Fruit fly (Drosophila melanogaster) whole organism, embryonic: ENCODE data around the gene CG10570.

Source experiments
- Abd-B ChIP-seq: fragments of 200-800 bp; sonication (Bioruptor generic); optimal IDR thresholded peaks from 2 replicates; lab custom pipeline; 2018; ENCODE audit warnings: missing biosample characterization, mild to moderate bottlenecking, missing genetic modification characterization, moderate library complexity
- CG11093 ChIP-seq: fragments of 200-800 bp; sonication (Bioruptor generic); IDR thresholded peaks from 3 replicates; pipeline ENCODE4 v1.3.6; 2022; ENCODE audit warnings: missing biosample characterization, missing genetic modification characterization
- CG11560 ChIP-seq: fragments of 200-800 bp; sonication (Bioruptor generic); IDR thresholded peaks from 3 replicates; pipeline ENCODE4 v1.3.6; 2022; ENCODE audit warnings: missing biosample characterization, missing genetic modification characterization
- CG13123 ChIP-seq: fragments of 200-800 bp; sonication (Bioruptor generic); optimal IDR thresholded peaks from 2 replicates; lab custom pipeline; 2016; ENCODE audit warnings: missing biosample characterization, missing genetic modification characterization
- CG14441 ChIP-seq: fragments of 200-800 bp; sonication (Bioruptor generic); IDR thresholded peaks from 2 replicates; pipeline ENCODE4 v1.3.6; 2022; ENCODE audit warnings: missing biosample characterization, missing genetic modification characterization
- CG14710 ChIP-seq: fragments of 200-800 bp; sonication (Bioruptor generic); optimal IDR thresholded peaks from 3 replicates; lab custom pipeline; 2019; ENCODE audit warnings: missing biosample characterization, mild to moderate bottlenecking, missing genetic modification characterization, moderate library complexity
- CG16813 ChIP-seq: fragments of 200-800 bp; sonication (Bioruptor generic); IDR thresholded peaks from 3 replicates; pipeline ENCODE4 v1.3.6; 2022; ENCODE audit warnings: missing biosample characterization, missing genetic modification characterization; ENCODE audit not compliant: partially characterized antibody
- CG18476 ChIP-seq: fragments of 200-800 bp; sonication (Bioruptor generic); optimal IDR thresholded peaks from 2 replicates; lab custom pipeline; 2016; ENCODE audit warnings: missing biosample characterization, mild to moderate bottlenecking, missing genetic modification characterization
- CG30020 ChIP-seq: fragments of 200-800 bp; optimal IDR thresholded peaks from 2 replicates; lab custom pipeline; 2019; ENCODE audit warnings: missing biosample characterization, mild to moderate bottlenecking, missing genetic modification characterization, moderate library complexity
- CG32772 ChIP-seq: fragments of 200-800 bp; sonication (Bioruptor generic); IDR thresholded peaks from 2 replicates; pipeline ENCODE4 v1.3.6; 2022; ENCODE audit warnings: missing biosample characterization, missing genetic modification characterization
- CG33213 ChIP-seq: fragments of 200-800 bp; sonication (Bioruptor generic); optimal IDR thresholded peaks from 3 replicates; lab custom pipeline; 2016; ENCODE audit warnings: missing biosample characterization, missing genetic modification characterization
- CG33557 ChIP-seq: fragments of 200-800 bp; sonication (Bioruptor generic); optimal IDR thresholded peaks from 2 replicates; lab custom pipeline; 2019; ENCODE audit warnings: missing biosample characterization, mild to moderate bottlenecking, missing genetic modification characterization, moderate library complexity
- CG7786 ChIP-seq: fragments of 200-800 bp; sonication (Bioruptor generic); optimal IDR thresholded peaks from 2 replicates; lab custom pipeline; 2016; ENCODE audit warnings: missing biosample characterization, missing genetic modification characterization
- CG7839 ChIP-seq: fragments of 200-800 bp; sonication (Bioruptor generic); optimal IDR thresholded peaks from 3 replicates; lab custom pipeline; 2018; ENCODE audit warnings: missing biosample characterization, mild to moderate bottlenecking, missing genetic modification characterization, moderate library complexity
- CG9797 ChIP-seq: fragments of 200-800 bp; sonication (Bioruptor generic); optimal IDR thresholded peaks from 3 replicates; lab custom pipeline; 2018; ENCODE audit warnings: missing biosample characterization, mild to moderate bottlenecking, missing genetic modification characterization
- CG9817 ChIP-seq: fragments of 200-800 bp; sonication (Bioruptor generic); optimal IDR thresholded peaks from 2 replicates; lab custom pipeline; 2018; ENCODE audit warnings: missing biosample characterization, mild to moderate bottlenecking, missing genetic modification characterization, moderate library complexity
- CTCF ChIP-seq: fragments of 200-800 bp; sonication (Bioruptor generic); optimal IDR thresholded peaks from 2 replicates; lab custom pipeline; 2017; ENCODE audit warnings: missing biosample characterization, mild to moderate bottlenecking, missing genetic modification characterization, moderate library complexity
- CoRest ChIP-seq: fragments of 200-800 bp; sonication (Bioruptor generic); optimal IDR thresholded peaks from 3 replicates; lab custom pipeline; 2018; ENCODE audit warnings: missing biosample characterization, mild to moderate bottlenecking, missing genetic modification characterization, moderate library complexity
- Dad ChIP-seq: fragments of 200-800 bp; sonication (Bioruptor generic); optimal IDR thresholded peaks from 3 replicates; lab custom pipeline; 2016; ENCODE audit warnings: missing biosample characterization, missing genetic modification characterization
- Dek ChIP-seq: fragments of 200-800 bp; sonication (Bioruptor generic); optimal IDR thresholded peaks from 3 replicates; lab custom pipeline; 2019; ENCODE audit warnings: missing biosample characterization, mild to moderate bottlenecking, missing genetic modification characterization, moderate library complexity
- Ets65A ChIP-seq: fragments of 200-800 bp; sonication (Bioruptor generic); peaks from one replicate; lab custom pipeline; 2016; ENCODE audit warnings: missing biosample characterization, missing genetic modification characterization
- Hand ChIP-seq: fragments of 200-800 bp; sonication (Bioruptor generic); optimal IDR thresholded peaks from 2 replicates; lab custom pipeline; 2017; ENCODE audit warnings: mild to moderate bottlenecking, missing biosample characterization, missing genetic modification reagents, missing genetic modification characterization
- HmgZ ChIP-seq: fragments of 200-800 bp; sonication (Bioruptor generic); optimal IDR thresholded peaks from 2 replicates; lab custom pipeline; 2018; ENCODE audit warnings: missing biosample characterization, mild to moderate bottlenecking, missing genetic modification characterization
- Hmr ChIP-seq: fragments of 200-800 bp; sonication (Bioruptor generic); optimal IDR thresholded peaks from 3 replicates; lab custom pipeline; 2017; ENCODE audit warnings: mild to moderate bottlenecking, missing biosample characterization, missing genetic modification reagents, missing genetic modification characterization
- Jarid2 ChIP-seq: fragments of 200-800 bp; sonication (Bioruptor generic); optimal IDR thresholded peaks from 3 replicates; lab custom pipeline; 2017; ENCODE audit warnings: mild to moderate bottlenecking, missing biosample characterization, missing genetic modification reagents, missing genetic modification characterization
- Med ChIP-seq: fragments of 200-800 bp; sonication (Bioruptor generic); peaks from one replicate; lab custom pipeline; 2016; ENCODE audit warnings: missing biosample characterization, missing genetic modification characterization, mild to moderate bottlenecking, inconsistent platforms, moderate library complexity
- Mrtf ChIP-seq: fragments of 200-800 bp; sonication (Bioruptor generic); IDR thresholded peaks from 3 replicates; pipeline ENCODE4 v1.3.6; 2022; ENCODE audit warnings: missing biosample characterization, missing genetic modification characterization
- Poxn ChIP-seq: fragments of 200-800 bp; sonication (Bioruptor generic); IDR thresholded peaks from 2 replicates; pipeline ENCODE4 v1.3.6; 2022; ENCODE audit warnings: missing biosample characterization, missing genetic modification characterization
- Rx ChIP-seq: fragments of 200-800 bp; sonication (Bioruptor generic); IDR thresholded peaks from 2 replicates; pipeline ENCODE4 v1.3.6; 2022; ENCODE audit warnings: missing biosample characterization, missing genetic modification characterization
- Spps ChIP-seq: fragments of 200-800 bp; sonication (Bioruptor generic); optimal IDR thresholded peaks from 2 replicates; lab custom pipeline; 2018; ENCODE audit warnings: missing biosample characterization, mild to moderate bottlenecking, missing genetic modification characterization
- TFAM ChIP-seq: fragments of 200-800 bp; sonication (Bioruptor generic); optimal IDR thresholded peaks from 2 replicates; lab custom pipeline; 2017; ENCODE audit warnings: missing biosample characterization, missing genetic modification characterization, inconsistent platforms
- amos ChIP-seq: fragments of 200-800 bp; sonication (Bioruptor generic); IDR thresholded peaks from 2 replicates; pipeline ENCODE4 v1.3.6; 2022; ENCODE audit warnings: missing biosample characterization, missing genetic modification characterization; ENCODE audit not compliant: partially characterized antibody
- bcd ChIP-seq: fragments of 200-800 bp; sonication (Bioruptor generic); optimal IDR thresholded peaks from 2 replicates; lab custom pipeline; 2017; ENCODE audit warnings: missing biosample characterization, mild to moderate bottlenecking, missing genetic modification characterization
- cwo ChIP-seq: fragments of 200-800 bp; sonication (Bioruptor generic); optimal IDR thresholded peaks from 3 replicates; lab custom pipeline; 2017; ENCODE audit warnings: missing biosample characterization, missing genetic modification characterization, mild to moderate bottlenecking, moderate library complexity, missing genetic modification reagents
- fd64A ChIP-seq: fragments of 200-800 bp; sonication (Bioruptor generic); optimal IDR thresholded peaks from 3 replicates; lab custom pipeline; 2018; ENCODE audit warnings: missing biosample characterization, mild to moderate bottlenecking, missing genetic modification characterization
- gce ChIP-seq: fragments of 200-800 bp; sonication (Bioruptor generic); IDR thresholded peaks from 3 replicates; pipeline ENCODE4 v1.3.6; 2022; ENCODE audit warnings: missing biosample characterization, missing genetic modification characterization
- hkb ChIP-seq, 2 experiments: fragments of 200-800 bp in 1 of 2; fragments of >200 bp in 1 of 2; sonication (Bioruptor generic) in 1 of 2; IDR thresholded peaks in 1 of 2; optimal IDR thresholded peaks in 1 of 2; 2 replicates each; pipeline versions ENCODE4 v1.3.6 to Lab custom; 2017 to 2022; ENCODE audit warnings: missing biosample characterization in 1 of 2, missing genetic modification characterization in 1 of 2
- knrl ChIP-seq: fragments of 200-800 bp; sonication (Bioruptor generic); IDR thresholded peaks from 3 replicates; pipeline ENCODE4 v1.3.6; 2022; ENCODE audit warnings: missing biosample characterization, missing genetic modification characterization; ENCODE audit not compliant: partially characterized antibody
- nau ChIP-seq: fragments of 200-800 bp; sonication (Bioruptor generic); optimal IDR thresholded peaks from 3 replicates; lab custom pipeline; 2017; ENCODE audit warnings: missing biosample characterization, mild to moderate bottlenecking, missing genetic modification characterization, missing genetic modification reagents
- otp ChIP-seq: fragments of 200-800 bp; sonication (Bioruptor generic); IDR thresholded peaks from 3 replicates; pipeline ENCODE4, ENCODE4 v1.3.6; 2022; ENCODE audit warnings: missing biosample characterization, missing genetic modification characterization
- phol ChIP-seq: fragments of 200-800 bp; sonication (Bioruptor generic); optimal IDR thresholded peaks from 3 replicates; lab custom pipeline; 2018; ENCODE audit warnings: missing biosample characterization, mild to moderate bottlenecking, missing genetic modification characterization, moderate library complexity
- psq ChIP-seq: fragments of 200-800 bp; sonication (Bioruptor generic); optimal IDR thresholded peaks from 2 replicates; lab custom pipeline; 2017; ENCODE audit warnings: missing biosample characterization, missing genetic modification characterization
- sens ChIP-seq: fragments of 200-800 bp; sonication (Bioruptor generic); peaks from one replicate; lab custom pipeline; 2016; ENCODE audit warnings: missing biosample characterization, missing genetic modification characterization
- shn ChIP-seq: fragments of 200-800 bp; sonication (Bioruptor generic); optimal IDR thresholded peaks from 3 replicates; lab custom pipeline; 2016; ENCODE audit warnings: missing biosample characterization, missing genetic modification characterization
- slbo ChIP-seq: fragments of 200-800 bp; sonication (Bioruptor generic); IDR thresholded peaks from 2 replicates; pipeline ENCODE4 v1.3.6; 2022; ENCODE audit warnings: missing biosample characterization, missing genetic modification characterization
- slou ChIP-seq: fragments of 200-800 bp; sonication (Bioruptor generic); optimal IDR thresholded peaks from 3 replicates; lab custom pipeline; 2016; ENCODE audit warnings: missing biosample characterization, missing genetic modification characterization
- sob ChIP-seq: fragments of 200-800 bp; sonication (Bioruptor generic); IDR thresholded peaks from 2 replicates; pipeline ENCODE4 v1.3.6; 2022; ENCODE audit warnings: missing biosample characterization, missing genetic modification characterization
- stwl ChIP-seq: fragments of 200-800 bp; sonication (Bioruptor generic); optimal IDR thresholded peaks from 3 replicates; lab custom pipeline; 2018; ENCODE audit warnings: missing biosample characterization, mild to moderate bottlenecking, missing genetic modification characterization, moderate library complexity
- trem ChIP-seq: fragments of 200-800 bp; optimal IDR thresholded peaks from 3 replicates; lab custom pipeline; 2019; ENCODE audit warnings: missing biosample characterization, mild to moderate bottlenecking, missing genetic modification characterization, moderate library complexity
- wek ChIP-seq: fragments of 200-800 bp; sonication (Bioruptor generic); optimal IDR thresholded peaks from 3 replicates; lab custom pipeline; 2018; ENCODE audit warnings: missing biosample characterization, mild to moderate bottlenecking, missing genetic modification characterization, moderate library complexity
- zen ChIP-seq: fragments of 200-800 bp; sonication (Bioruptor generic); optimal IDR thresholded peaks from 3 replicates; lab custom pipeline; 2018; ENCODE audit warnings: missing biosample characterization, mild to moderate bottlenecking, missing genetic modification characterization, moderate library complexity

The CG10570 gene

dm6 chr2L:18776559-18776958, 34.5 kb downstream of the CG10570 start (continued):
- TF ChIP-seq Abd-B (GFP tag; lab: Kevin White, UChicago) (peak; percentile 27), wek (GFP tag; lab: Kevin White, UChicago) (no peak), CG14441 (GFP tag; lab: Robert Waterston, UW) (no peak), amos (peak; percentile 61; the same call in 1 of the 2 replicates), hkb (optimal IDR thresholded peaks at IDR 0.05; lab: Kevin White, UChicago) (no peak), hkb (GFP tag; IDR thresholded peaks at IDR 0.05; lab: Robert Waterston, UW) (no peak), trem (tag; lab: Kevin White, UChicago) (peak; percentile 25), Poxn (GFP tag; lab: Robert Waterston, UW) (no peak), shn (no peak), Med (peak; percentile 58), zen (tag; lab: Kevin White, UChicago) (peak; percentile 75), bcd (no peak), slbo (GFP tag; lab: Robert Waterston, UW) (peak; percentile 21; the same call in 1 of the 2 replicates), cwo (GFP tag; lab: Kevin White, UChicago) (no peak), CG11093 (GFP tag; lab: Robert Waterston, UW) (no peak), CG33213 (GFP tag; lab: Kevin White, UChicago) (no peak), otp (GFP tag; lab: Robert Waterston, UW) (0 out of 3 replicates have a peak, but pooled peaks have one; percentile 21), sob (GFP tag; lab: Robert Waterston, UW) (no peak), Hand (GFP tag; lab: Kevin White, UChicago) (no peak), stwl (tag; lab: Kevin White, UChicago) (peak; percentile 52), Hmr (GFP tag; lab: Kevin White, UChicago) (no peak), Ets65A (GFP tag; lab: Kevin White, UChicago) (peak; percentile 2), TFAM (GFP tag; lab: Kevin White, UChicago) (no peak), CG18476 (GFP tag; lab: Kevin White, UChicago) (no peak), CG9817 (tag; lab: Kevin White, UChicago) (peak; percentile 2), HmgZ (tag; lab: Kevin White, UChicago) (peak; percentile 33), CG32772 (GFP tag; lab: Robert Waterston, UW) (no peak), CG7839 (peak; percentile 23), slou (peak; percentile 6), sens (GFP tag; lab: Kevin White, UChicago) (peak; percentile 9), CG13123 (no peak), nau (GFP tag; lab: Kevin White, UChicago) (no peak), CG11560 (tag; lab: Robert Waterston, UW) (no peak), Jarid2 (GFP tag; lab: Kevin White, UChicago) (peak; percentile 60), Mrtf (GFP tag; lab: Robert Waterston, UW) (no peak), Dek (tag; lab: Kevin White, UChicago) (peak; percentile 22), CG9797 (no peak), gce (GFP tag; lab: Robert Waterston, UW) (no peak), Rx (GFP tag; lab: Robert Waterston, UW) (no peak), phol (tag; lab: Kevin White, UChicago) (peak; percentile 4), CoRest (tag; lab: Kevin White, UChicago) (peak; percentile 32), fd64A (GFP tag; lab: Kevin White, UChicago) (no peak), Dad (GFP tag; lab: Kevin White, UChicago) (no peak), CG7786 (no peak), CG30020 (no peak), CTCF (GFP tag; lab: Kevin White, UChicago) (peak; percentile 94), CG14710 (tag; lab: Kevin White, UChicago) (no peak), CG33557 (GFP tag; lab: Kevin White, UChicago) (no peak), knrl (GFP tag; lab: Robert Waterston, UW) (peak; percentile 56; the same call in 2 of the 3 replicates), Spps (no peak), CG16813 (GFP tag; lab: Robert Waterston, UW) (peak; percentile 44; the same call in 1 of the 3 replicates), psq (GFP tag; lab: Kevin White, UChicago) (no peak)
